Worm (Caenorhabditis elegans) whole organism, L4/young adult: ENCODE data around the gene Y43F8A.2.

ENCODE experiments used
- W03F9.2 ChIP-seq: fragments of 150-350 bp; optimal IDR thresholded peaks from 2 replicates; lab custom pipeline; 2014; ENCODE audit warnings: missing biosample characterization, missing genetic modification characterization
- dao-5 ChIP-seq: sonication (generic microtip); optimal IDR thresholded peaks from 2 replicates; lab custom pipeline; 2016; ENCODE audit warnings: missing genotype, missing genetic modification characterization, moderate library complexity, missing compliant biosample characterization
- him-1 ChIP-seq: sonication (generic microtip); optimal IDR thresholded peaks from 2 replicates; lab custom pipeline; 2016; ENCODE audit warnings: missing genotype, missing genetic modification reagents, missing genetic modification characterization, missing compliant biosample characterization

DNA sequence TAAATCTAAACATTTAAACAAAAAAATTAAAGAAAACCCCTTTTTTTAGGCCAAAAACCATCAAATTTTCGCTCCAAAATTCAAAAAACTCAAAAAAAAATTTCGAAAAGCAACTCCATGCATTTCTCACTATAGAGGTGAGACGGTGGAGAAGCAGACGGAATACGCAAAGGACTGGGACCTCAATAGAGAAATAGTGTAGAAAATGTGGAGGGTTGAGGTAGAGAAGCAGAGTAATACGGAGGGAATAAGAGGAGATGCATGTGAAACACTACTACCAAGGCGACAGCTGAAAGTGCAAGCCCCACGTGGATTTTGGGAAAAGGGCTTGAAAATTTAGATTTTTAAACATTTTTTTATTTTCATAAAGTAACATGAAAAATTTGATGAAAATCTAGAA, 19.9 kb downstream of the Y43F8A.2 start:
- TF ChIP-seq W03F9.2 (no peak), dao-5 (tag; lab: Kevin White, UChicago) (no peak), him-1 (tag; lab: Kevin White, UChicago) (no peak)
